Fruit fly (Drosophila melanogaster): ENCODE measurements around the gene CG5194.

DNA sequence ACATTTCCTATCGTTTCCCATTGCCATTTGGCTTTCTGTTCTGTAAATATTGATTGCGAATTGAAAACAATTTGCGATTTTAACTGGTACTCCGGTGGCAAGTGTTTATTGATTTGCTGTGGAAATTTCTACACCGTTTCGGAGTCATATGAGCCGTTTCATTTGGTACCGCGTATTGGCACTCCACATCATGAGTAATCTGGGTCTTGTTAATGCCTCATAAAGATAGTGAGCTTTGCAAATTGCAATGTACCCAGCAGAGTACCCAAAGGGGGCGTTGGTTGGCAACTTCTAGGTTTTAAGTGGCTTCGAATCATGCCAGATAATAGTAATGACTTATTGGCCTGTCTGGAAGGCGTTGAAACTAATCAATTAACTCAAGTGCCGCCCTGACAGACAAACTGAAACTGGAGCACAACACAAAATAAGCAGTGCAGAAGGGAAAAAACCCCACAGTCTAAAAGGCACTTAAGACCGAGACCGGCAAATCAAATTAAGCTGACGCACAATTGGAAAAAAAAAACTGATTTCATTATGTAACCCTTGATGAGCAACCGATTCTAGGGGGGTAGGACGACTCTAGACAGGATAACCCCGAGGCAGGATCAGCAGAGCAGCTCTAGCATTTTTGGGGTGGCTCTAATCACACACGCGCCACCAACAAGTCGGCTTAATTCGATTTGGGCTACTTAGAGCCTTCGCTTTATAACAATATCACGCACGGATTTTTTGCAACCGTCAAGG is 43.3 kb upstream of the CG5194 start:
- no peak for TF ChIP-seq h (GFP tag; optimal IDR thresholded peaks at IDR 0.05)
- no peak for TF ChIP-seq Abd-B (GFP tag; optimal IDR thresholded peaks at IDR 0.05)
- TF ChIP-seq Dfd (GFP tag; optimal IDR thresholded peaks at IDR 0.05) = no peak
- no peak for TF ChIP-seq Myc (optimal IDR thresholded peaks at IDR 0.05)
- TF ChIP-seq br (GFP tag; optimal IDR thresholded peaks at IDR 0.05) = no peak
- no peak for TF ChIP-seq psq (GFP tag; optimal IDR thresholded peaks at IDR 0.05)
- TF ChIP-seq dl (GFP tag; optimal IDR thresholded peaks at IDR 0.05; ENCODE audit: insufficient read depth in 1 of 2, partially characterized antibody in 2 of 2) = no peak
- TF ChIP-seq Vsx2 (GFP tag; optimal IDR thresholded peaks at IDR 0.05; ENCODE audit: partially characterized antibody) = no peak

Data from whole organism, wandering third instar larva.